Worm (Caenorhabditis elegans) whole organism, midembryonic: ENCODE data around the gene Y19D2B.2.

Experiments used
- T22C8.4 ChIP-seq: fragments of 200-800 bp; sonication (Bioruptor generic); IDR thresholded peaks from 2 replicates; pipeline ENCODE4 v1.3.6; 2022; ENCODE audit warnings: missing genetic modification characterization, missing compliant biosample characterization
- cog-1 ChIP-seq: sonication (generic microtip); optimal IDR thresholded peaks from 2 replicates; lab custom pipeline; 2016; ENCODE audit warnings: missing genetic modification characterization, missing compliant biosample characterization
- flt-1 ChIP-seq: fragments of 200-800 bp; sonication (Bioruptor generic); IDR thresholded peaks from 2 replicates; pipeline ENCODE4 v1.3.6; 2022; ENCODE audit warnings: missing genetic modification characterization, missing compliant biosample characterization
- klf-2 ChIP-seq: fragments of 200-800 bp; sonication (Bioruptor generic); conservative IDR thresholded peaks from 2 replicates; pipeline ENCODE4 v1.3.6; 2022; ENCODE audit warnings: missing genetic modification reagents, missing genetic modification characterization, missing compliant biosample characterization
- med-1 ChIP-seq: sonication (generic microtip); optimal IDR thresholded peaks from 2 replicates; lab custom pipeline; 2017; ENCODE audit warnings: missing genetic modification characterization, mild to moderate bottlenecking, missing compliant biosample characterization, antibody characterized with exemption, missing genetic modification reagents; ENCODE audit not compliant: insufficient read depth
- ref-1 ChIP-seq: fragments of 200-800 bp; sonication (Bioruptor generic); conservative IDR thresholded peaks from 2 replicates; pipeline ENCODE4 v1.3.6; 2022; ENCODE audit warnings: missing genetic modification reagents, missing genetic modification characterization, missing compliant biosample characterization
- tab-1 ChIP-seq: fragments of 200-800 bp; sonication (Bioruptor generic); IDR thresholded peaks from 2 replicates; pipeline ENCODE4 v1.3.6; 2022; ENCODE audit warnings: missing genetic modification characterization, missing compliant biosample characterization
- ztf-23 ChIP-seq: fragments of 200-800 bp; sonication (Bioruptor generic); IDR thresholded peaks from 2 replicates; pipeline ENCODE4 v1.3.6; 2022; ENCODE audit warnings: missing genetic modification reagents, missing genetic modification characterization, missing compliant biosample characterization
- ztf-29 ChIP-seq: fragments of 200-800 bp; sonication (Bioruptor generic); IDR thresholded peaks from 2 replicates; pipeline ENCODE4 v1.3.6; 2022; ENCODE audit warnings: missing genetic modification reagents, missing genetic modification characterization, missing compliant biosample characterization

ce11 chrII:10949383-10949782 lies 25.3 kb downstream of the Y19D2B.2 start:
- no peak for TF ChIP-seq flt-1 (GFP tag; lab: Robert Waterston, UW)
- TF ChIP-seq ref-1: no peak
- no peak for TF ChIP-seq klf-2 (GFP tag; lab: Robert Waterston, UW)
- no peak for TF ChIP-seq ztf-23 (GFP tag; lab: Robert Waterston, UW)
- TF ChIP-seq cog-1 (tag; lab: Kevin White, UChicago): no peak
- no peak for TF ChIP-seq T22C8.4
- TF ChIP-seq tab-1 (GFP tag; lab: Robert Waterston, UW): no peak
- no peak for TF ChIP-seq ztf-29 (GFP tag; lab: Robert Waterston, UW)
- TF ChIP-seq med-1 (GFP tag; lab: Kevin White, UChicago): no peak
